Fruit fly (Drosophila melanogaster): ENCODE data around the gene poe.

Gene poe

DNA sequence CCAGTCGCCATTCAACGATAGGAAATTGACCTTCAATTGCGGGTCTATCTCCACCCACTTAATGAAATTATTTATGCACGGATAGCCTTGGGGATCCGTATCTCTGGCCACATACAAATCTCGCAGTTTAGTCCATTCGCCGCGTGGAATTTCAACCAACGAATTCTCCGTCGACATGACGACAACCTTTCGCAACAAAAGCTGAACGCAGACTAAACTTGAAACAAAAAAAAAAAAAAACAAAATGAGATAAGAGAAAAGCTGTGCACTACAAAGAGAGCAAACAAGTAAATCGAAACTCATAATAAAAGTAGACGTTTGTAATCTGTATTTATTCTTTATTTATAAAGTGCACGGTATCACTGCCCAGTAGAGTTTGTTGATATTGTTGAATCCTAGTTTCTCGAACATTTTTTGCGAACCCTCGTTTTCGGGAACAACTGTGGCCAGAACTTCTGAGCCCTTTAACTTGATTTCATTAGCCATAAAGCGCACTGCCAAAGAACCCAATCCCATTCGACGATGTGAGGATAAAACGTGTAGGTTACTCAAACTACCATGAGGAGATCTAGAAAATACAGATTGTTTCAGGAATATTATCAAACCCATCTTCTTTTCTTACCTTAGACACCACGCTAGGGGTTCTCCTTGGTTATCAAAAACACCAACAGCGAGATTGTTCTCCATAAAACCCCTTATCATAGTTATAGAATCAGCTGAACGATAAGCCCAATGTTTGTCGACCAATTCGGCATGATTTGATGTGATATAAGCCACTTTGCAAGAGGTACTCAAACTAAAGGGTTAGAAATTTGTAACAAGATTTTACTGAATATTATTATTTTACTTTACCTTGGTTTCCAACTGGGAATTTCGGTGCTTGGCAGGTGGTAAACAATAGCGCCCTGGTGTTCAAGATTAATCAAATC lies 61.9 kb downstream of the poe start, which contains the start of gene CG12560:
TSS of gene CG12560 (minus strand) at position 195 of the 929 bp plus-strand sequence.
- TF ChIP-seq hkb (optimal IDR thresholded peaks at IDR 0.05) (no peak), hkb (GFP tag; IDR thresholded peaks at IDR 0.05) (0 out of 2 replicates have a peak, but pooled peaks have one; percentile 32), CG11695 (GFP tag; IDR thresholded peaks at IDR 0.05) (peak; percentile 26; the same call in 1 of the 3 replicates), NfI (GFP tag; optimal IDR thresholded peaks at IDR 0.05) (peak; percentile 12), Ptx1 (GFP tag; IDR thresholded peaks at IDR 0.05) (peak; percentile 29), ATbp (GFP tag; optimal IDR thresholded peaks at IDR 0.05) (peak; percentile 4), GATAe (GFP tag; conservative IDR thresholded peaks at IDR 0.05) (no peak), Stat92E (GFP tag; optimal IDR thresholded peaks at IDR 0.05) (no peak), CG11456 (GFP tag; IDR thresholded peaks at IDR 0.05) (peak; percentile 47; the same call in 1 of the 3 replicates), HmgZ (tag; optimal IDR thresholded peaks at IDR 0.05) (peak; percentile 8), Aef1 (GFP tag; IDR thresholded peaks at IDR 0.05) (no peak), CTCF (GFP tag; optimal IDR thresholded peaks at IDR 0.05) (no peak), CG15601 (tag; optimal IDR thresholded peaks at IDR 0.05) (peak; percentile 37), tgo (GFP tag; IDR thresholded peaks at IDR 0.05) (peak; percentile 43; the same call in 1 of the 3 replicates), CG34422 (GFP tag; IDR thresholded peaks at IDR 0.05) (peak; percentile 43; the same call in 1 of the 3 replicates), CG32772 (GFP tag; IDR thresholded peaks at IDR 0.05) (peak; percentile 68), CG13123 (GFP tag; optimal IDR thresholded peaks at IDR 0.05) (peak; percentile 2), CG8924 (tag; optimal IDR thresholded peaks at IDR 0.05) (no peak), ci (GFP tag; IDR thresholded peaks at IDR 0.05) (0 out of 3 replicates have a peak, but pooled peaks have one; percentile 6), Jarid2 (GFP tag; optimal IDR thresholded peaks at IDR 0.05) (peak; percentile 81), Med (GFP tag) (peak; percentile 33), CG2678 (tag; optimal IDR thresholded peaks at IDR 0.05) (peak; percentile 25), gem (tag; optimal IDR thresholded peaks at IDR 0.05) (peak; percentile 24), Atf6 (GFP tag; IDR thresholded peaks at IDR 0.05) (peak; percentile 31; the same call in 1 of the 2 replicates), sd (tag; optimal IDR thresholded peaks at IDR 0.05) (peak; percentile 78), PHDP (tag; optimal IDR thresholded peaks at IDR 0.05) (peak; percentile 23), sug (tag; optimal IDR thresholded peaks at IDR 0.05) (peak; percentile 75), D19A (tag; optimal IDR thresholded peaks at IDR 0.05) (peak; percentile 16), mirr (GFP tag; optimal IDR thresholded peaks at IDR 0.05) (no peak), CG18599 (GFP tag; optimal IDR thresholded peaks at IDR 0.05) (peak; percentile 30), zfh1 (GFP tag; IDR thresholded peaks at IDR 0.05) (0 out of 3 replicates have a peak, but pooled peaks have one; percentile 14), fd102C (GFP tag; optimal IDR thresholded peaks at IDR 0.05) (no peak), sob (GFP tag; IDR thresholded peaks at IDR 0.05) (0 out of 2 replicates have a peak, but pooled peaks have one; percentile 37), row (GFP tag; IDR thresholded peaks at IDR 0.05) (peak; percentile 43; the same call in 1 of the 3 replicates), Sox102F (GFP tag; optimal IDR thresholded peaks at IDR 0.05) (peak; percentile 32), Meics (GFP tag; optimal IDR thresholded peaks at IDR 0.05) (no peak), E2f1 (GFP tag; IDR thresholded peaks at IDR 0.05) (0 out of 2 replicates have a peak, but pooled peaks have one; percentile 22), chinmo (GFP tag; IDR thresholded peaks at IDR 0.05; ENCODE audit: partially characterized antibody) (peak; percentile 73; the same call in 2 of the 4 replicates), CG3995 (GFP tag; optimal IDR thresholded peaks at IDR 0.05) (no peak), ranshi (GFP tag; IDR thresholded peaks at IDR 0.05) (peak; percentile 37; the same call in 1 of the 2 replicates), CG17385 (GFP tag; optimal IDR thresholded peaks at IDR 0.05) (peak; percentile 21), dm (GFP tag; optimal IDR thresholded peaks at IDR 0.05) (peak; percentile 27), Eip74EF (GFP tag; optimal IDR thresholded peaks at IDR 0.05) (no peak), CG3407 (GFP tag; optimal IDR thresholded peaks at IDR 0.05) (no peak), Fer3 (tag; optimal IDR thresholded peaks at IDR 0.05) (no peak), CG3847 (GFP tag; IDR thresholded peaks at IDR 0.05) (no peak), MBD-R2 (GFP tag; IDR thresholded peaks at IDR 0.05) (no peak), CG34376 (GFP tag; optimal IDR thresholded peaks at IDR 0.05) (peak; percentile 45)
